Fruit fly (Drosophila melanogaster): ENCODE measurements around the gene nmdyn-D7.

DNA sequence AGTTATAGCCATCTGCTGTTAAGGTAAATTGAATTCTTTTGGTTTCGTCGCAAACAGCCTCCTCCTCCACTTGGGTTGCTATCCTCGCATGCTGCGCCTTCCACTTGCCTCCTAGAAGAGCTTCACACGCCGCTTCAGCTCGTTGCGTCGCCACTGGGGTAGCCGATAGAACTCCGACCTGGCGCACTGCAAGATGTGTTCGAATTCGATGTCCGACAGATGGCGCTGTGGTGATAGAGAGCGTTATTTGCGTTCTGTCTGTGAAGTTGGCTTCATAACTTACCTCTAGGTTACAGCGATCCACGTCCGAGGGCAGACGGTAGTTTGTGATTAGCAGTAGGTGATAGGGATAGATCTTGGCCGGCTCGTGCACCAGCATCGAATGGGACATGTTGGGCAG lies 15.3 kb downstream of the nmdyn-D7 start:
- TF ChIP-seq CG8478 (optimal IDR thresholded peaks at IDR 0.05) (no peak), CTCF (optimal IDR thresholded peaks at IDR 0.05) (peak; percentile 73 to 85)
